Fruit fly (Drosophila melanogaster): ENCODE data around the gene tll.

dm6 chr3R:30850460-30850859 lies 1.7 kb upstream of the tll start:
- no peak for TF ChIP-seq usp (GFP tag; optimal IDR thresholded peaks at IDR 0.05)
- no peak for TF ChIP-seq Dll (optimal IDR thresholded peaks at IDR 0.05)
- no peak for TF ChIP-seq EcR (GFP tag; optimal IDR thresholded peaks at IDR 0.05)
- no peak for TF ChIP-seq psq (optimal IDR thresholded peaks at IDR 0.05)

All from whole organism.